Worm (Caenorhabditis elegans) whole organism, young adult: ENCODE measurements around the gene srg-20.

Experiments
- F39B2.1 ChIP-seq: fragments of 200-800 bp; sonication (Bioruptor generic); IDR thresholded peaks from 2 replicates; pipeline ENCODE4 v1.3.6; 2022; ENCODE audit warnings: missing genetic modification reagents, missing genetic modification characterization, missing compliant biosample characterization
- F49E8.2 ChIP-seq: sonication (generic microtip); optimal IDR thresholded peaks from 3 replicates; lab custom pipeline; 2017; ENCODE audit warnings: missing genetic modification characterization, mild to moderate bottlenecking, missing compliant biosample characterization, antibody characterized with exemption, moderate library complexity; ENCODE audit not compliant: insufficient read depth
- F55B11.4 ChIP-seq: sonication (generic microtip); optimal IDR thresholded peaks from 2 replicates; lab custom pipeline; 2016; ENCODE audit warnings: missing compliant biosample characterization, missing genetic modification characterization, borderline replicate concordance; ENCODE audit not compliant: insufficient read depth
- F57C9.4 ChIP-seq: sonication (generic microtip); optimal IDR thresholded peaks from 2 replicates; lab custom pipeline; 2017; ENCODE audit warnings: mild to moderate bottlenecking, missing genetic modification characterization, missing compliant biosample characterization
- Y56A3A.18 ChIP-seq: fragments of 200-800 bp; sonication (Bioruptor generic); IDR thresholded peaks from 2 replicates; pipeline ENCODE4 v1.3.6; 2022; ENCODE audit warnings: missing genetic modification reagents, missing genetic modification characterization, missing compliant biosample characterization
- Y95B8A.8 ChIP-seq: fragments of 200-800 bp; sonication (Bioruptor generic); IDR thresholded peaks from 2 replicates; pipeline ENCODE4 v1.3.6; 2022; ENCODE audit warnings: missing genetic modification reagents, missing genetic modification characterization, missing compliant biosample characterization
- ama-1 ChIP-seq, 3 experiments: fragments of 150-350 bp in 1 of 3; sonication (generic microtip) in 2 of 3; optimal IDR thresholded peaks; 2 replicates each; lab custom pipeline; 2014 to 2018; ENCODE audit warnings: missing biosample characterization in 2 of 3, missing genetic modification characterization in 2 of 3, missing genetic modification reagents in 2 of 3
- atf-7 ChIP-seq: sonication (generic microtip); optimal IDR thresholded peaks from 2 replicates; lab custom pipeline; 2017; ENCODE audit warnings: mild to moderate bottlenecking, missing genetic modification characterization, missing compliant biosample characterization
- attf-5 ChIP-seq: fragments of 200-800 bp; sonication (Bioruptor generic); optimal IDR thresholded peaks from 2 replicates; lab custom pipeline; 2018; ENCODE audit warnings: mild to moderate bottlenecking, missing genetic modification characterization, missing compliant biosample characterization
- attf-6 ChIP-seq: fragments of 200-800 bp; sonication (Bioruptor generic); IDR thresholded peaks from 2 replicates; pipeline ENCODE4 v1.3.6; 2022; ENCODE audit warnings: missing genetic modification reagents, missing genetic modification characterization, missing compliant biosample characterization
- ceh-40 ChIP-seq: fragments of 200-800 bp; sonication (Bioruptor generic); IDR thresholded peaks from 2 replicates; pipeline ENCODE4 v1.3.6; 2022; ENCODE audit warnings: missing genetic modification characterization, missing compliant biosample characterization
- ceh-58 ChIP-seq: fragments of 200-800 bp; sonication (Bioruptor generic); IDR thresholded peaks from 2 replicates; pipeline ENCODE4 v1.3.6; 2022; ENCODE audit warnings: missing genetic modification characterization, missing compliant biosample characterization
- ceh-79 ChIP-seq: sonication (generic microtip); optimal IDR thresholded peaks from 2 replicates; lab custom pipeline; 2017; ENCODE audit warnings: mild to moderate bottlenecking, missing genetic modification characterization, missing compliant biosample characterization
- ceh-91 ChIP-seq: fragments of 200-800 bp; sonication (Bioruptor generic); IDR thresholded peaks from 2 replicates; pipeline ENCODE4 v1.3.6; 2022; ENCODE audit warnings: missing genetic modification reagents, missing genetic modification characterization, missing compliant biosample characterization
- dox-1 ChIP-seq: fragments of 200-800 bp; sonication (Bioruptor generic); IDR thresholded peaks from 2 replicates; pipeline ENCODE4 v1.3.6; 2022; ENCODE audit warnings: missing genetic modification reagents, missing genetic modification characterization, missing compliant biosample characterization
- dpff-1 ChIP-seq: sonication (generic microtip); optimal IDR thresholded peaks from 2 replicates; lab custom pipeline; 2017; ENCODE audit warnings: mild to moderate bottlenecking, missing genetic modification characterization, missing compliant biosample characterization
- ets-4 ChIP-seq: fragments of 200-800 bp; sonication (Bioruptor generic); optimal IDR thresholded peaks from 2 replicates; lab custom pipeline; 2018; ENCODE audit warnings: mild to moderate bottlenecking, missing genetic modification characterization, missing compliant biosample characterization
- gei-17 ChIP-seq: fragments of 200-800 bp; sonication (Bioruptor generic); optimal IDR thresholded peaks from 2 replicates; lab custom pipeline; 2018; ENCODE audit warnings: mild to moderate bottlenecking, missing genetic modification characterization, missing compliant biosample characterization
- hmg-1.2 ChIP-seq: fragments of 200-800 bp; sonication (Bioruptor generic); IDR thresholded peaks from 2 replicates; pipeline ENCODE4 v1.3.6; 2022; ENCODE audit warnings: missing genetic modification reagents, missing genetic modification characterization, missing compliant biosample characterization
- hmg-20 ChIP-seq: fragments of 200-800 bp; sonication (Bioruptor generic); IDR thresholded peaks from 2 replicates; pipeline ENCODE4 v1.3.6; 2022; ENCODE audit warnings: missing genetic modification reagents, missing genetic modification characterization, missing compliant biosample characterization
- hsf-1 ChIP-seq: fragments of 200-800 bp; sonication (Bioruptor generic); IDR thresholded peaks from 2 replicates; pipeline ENCODE4 v1.3.6; 2022; ENCODE audit warnings: missing genetic modification reagents, missing genetic modification characterization, missing compliant biosample characterization
- let-607 ChIP-seq, 2 experiments: fragments of 200-800 bp in 1 of 2; sonication (Bioruptor generic) in 1 of 2; sonication (generic microtip) in 1 of 2; optimal IDR thresholded peaks; 2 replicates each; lab custom pipeline; 2016 to 2018; ENCODE audit warnings: mild to moderate bottlenecking in 2 of 2, missing compliant biosample characterization in 2 of 2, missing genetic modification characterization in 2 of 2, moderate library complexity in 2 of 2, missing genotype in 1 of 2
- lin-35 ChIP-seq, 3 experiments: fragments of 150-350 bp in 2 of 3; sonication (generic microtip) in 1 of 3; optimal IDR thresholded peaks; 2 replicates each; lab custom pipeline; 2014 to 2018; ENCODE audit warnings: missing biosample characterization in 3 of 3, missing genetic modification characterization in 3 of 3, missing genetic modification reagents in 3 of 3
- lir-1 ChIP-seq: fragments of 200-800 bp; sonication (Bioruptor generic); conservative IDR thresholded peaks from 2 replicates; pipeline ENCODE4 v1.3.6; 2022; ENCODE audit warnings: missing genetic modification reagents, missing genetic modification characterization, missing compliant biosample characterization
- madf-6 ChIP-seq: fragments of 200-800 bp; sonication (Bioruptor generic); IDR thresholded peaks from 2 replicates; pipeline ENCODE4 v1.3.6; 2022; ENCODE audit warnings: missing genetic modification reagents, missing genetic modification characterization, missing compliant biosample characterization
- mcd-1 ChIP-seq: fragments of 200-800 bp; sonication (Bioruptor generic); IDR thresholded peaks from 2 replicates; pipeline ENCODE4 v1.3.6; 2022; ENCODE audit warnings: missing genetic modification reagents, missing genetic modification characterization, missing compliant biosample characterization
- nhr-179 ChIP-seq: sonication (generic microtip); optimal IDR thresholded peaks from 2 replicates; lab custom pipeline; 2016; ENCODE audit warnings: mild to moderate bottlenecking, missing genetic modification characterization, missing compliant biosample characterization
- nhr-80 ChIP-seq: sonication (generic microtip); optimal IDR thresholded peaks from 2 replicates; lab custom pipeline; 2016; ENCODE audit warnings: missing genetic modification characterization, missing compliant biosample characterization
- pha-4 ChIP-seq: fragments of 150-350 bp; sonication (generic microtip); optimal IDR thresholded peaks from 2 replicates; lab custom pipeline; 2014; ENCODE audit warnings: missing biosample characterization, missing genetic modification reagents, missing genetic modification characterization
- rec-8 ChIP-seq, 2 experiments: sonication (generic microtip); optimal IDR thresholded peaks; 2 replicates each; lab custom pipeline; 2016; ENCODE audit warnings: mild to moderate bottlenecking in 2 of 2, missing genetic modification characterization in 2 of 2, missing genetic modification reagents in 2 of 2, missing genotype in 2 of 2, missing biosample characterization in 1 of 2, missing compliant biosample characterization in 1 of 2, moderate library complexity in 1 of 2
- snpc-3.4 ChIP-seq: sonication (generic microtip); optimal IDR thresholded peaks from 2 replicates; lab custom pipeline; 2017; ENCODE audit warnings: missing genetic modification characterization, mild to moderate bottlenecking, missing compliant biosample characterization, antibody characterized with exemption, moderate library complexity, missing genotype, missing genetic modification reagents
- tbp1 ChIP-seq: fragments of 200-800 bp; sonication (Bioruptor generic); optimal IDR thresholded peaks from 2 replicates; lab custom pipeline; 2018; ENCODE audit warnings: mild to moderate bottlenecking, missing genetic modification characterization, missing compliant biosample characterization
- tbx-9 ChIP-seq: sonication (generic microtip); optimal IDR thresholded peaks from 2 replicates; lab custom pipeline; 2016; ENCODE audit warnings: borderline replicate concordance, missing genetic modification characterization, inconsistent platforms, missing compliant biosample characterization
- tlf-1 ChIP-seq: fragments of 200-800 bp; sonication (Bioruptor generic); optimal IDR thresholded peaks from 2 replicates; lab custom pipeline; 2018; ENCODE audit warnings: mild to moderate bottlenecking, missing genetic modification characterization, missing compliant biosample characterization
- unc-62 ChIP-seq: fragments of 150-350 bp; optimal IDR thresholded peaks from 2 replicates; lab custom pipeline; 2014; ENCODE audit warnings: missing biosample characterization, missing genetic modification reagents, missing genetic modification characterization
- zfh-2 ChIP-seq: fragments of 200-800 bp; sonication (Bioruptor generic); conservative IDR thresholded peaks from 2 replicates; pipeline ENCODE4 v1.3.6; 2022; ENCODE audit warnings: missing genetic modification reagents, missing genetic modification characterization, missing compliant biosample characterization
- ztf-25 ChIP-seq: fragments of 200-800 bp; sonication (Bioruptor generic); IDR thresholded peaks from 2 replicates; pipeline ENCODE4 v1.3.6; 2022; ENCODE audit warnings: missing genetic modification reagents, missing genetic modification characterization, missing compliant biosample characterization

srg-20 gene

ce11 chrII:1662881-1663280 lies 26.4 kb downstream of the srg-20 start, which contains the start of gene ZC204.14:
Gene ZC204.14 (minus strand): TSS chrII:1662949.
- TF ChIP-seq F57C9.4 (tag; lab: Kevin White, UChicago): no peak
- peak; percentile 77 for TF ChIP-seq hmg-1.2 (GFP tag; lab: Robert Waterston, UW)
- TF ChIP-seq ceh-91 (GFP tag; lab: Robert Waterston, UW): no peak

- no peak for TF ChIP-seq Y56A3A.18 (GFP tag; lab: Robert Waterston, UW)
- TF ChIP-seq tbx-9: no peak
- peak; percentile 57 for TF ChIP-seq nhr-80
- TF ChIP-seq ztf-25 (GFP tag; lab: Robert Waterston, UW): no peak
- no peak for TF ChIP-seq lir-1 (GFP tag; lab: Robert Waterston, UW)
- peak in 1 of 2 experiments; percentile 3 for TF ChIP-seq let-607 (tag; optimal IDR thresholded peaks at IDR 0.05; lab: Kevin White, UChicago)
- no peak for TF ChIP-seq F49E8.2 (tag; lab: Kevin White, UChicago)
- TF ChIP-seq dox-1 (GFP tag; lab: Robert Waterston, UW): peak; percentile 22; the same call in 1 of the 2 replicates
- TF ChIP-seq attf-5 (GFP tag; lab: Kevin White, UChicago): peak; percentile 61
- TF ChIP-seq nhr-179 (tag; lab: Kevin White, UChicago): no peak
- no peak for TF ChIP-seq unc-62 (GFP tag; lab: Kevin White, UChicago)
- TF ChIP-seq zfh-2 (GFP tag; lab: Robert Waterston, UW): no peak
- peak; percentile 53; the same call in 1 of the 2 replicates for TF ChIP-seq hmg-1.2 (GFP tag; lab: Robert Waterston, UW)
- no peak for TF ChIP-seq attf-6
- peak; percentile 15 for TF ChIP-seq tbp1
- peak; percentile 90 for TF ChIP-seq atf-7 (tag; lab: Kevin White, UChicago)
- TF ChIP-seq rec-8 (tag; optimal IDR thresholded peaks at IDR 0.05; lab: Kevin White, UChicago): no peak
Observed at ce11 chrII:1663516-1663915, 27.0 kb downstream of the srg-20 start, which contains the start of gene duxl-1. Gene duxl-1 (plus strand): TSS chrII:1663699.

- TF ChIP-seq mcd-1 (GFP tag; lab: Robert Waterston, UW) (no peak), ceh-58 (GFP tag; lab: Robert Waterston, UW) (no peak), pha-4 (tag; lab: Kevin White, UChicago) (no peak), dpff-1 (tag; lab: Kevin White, UChicago) (no peak), F57C9.4 (tag; lab: Kevin White, UChicago) (no peak), madf-6 (GFP tag; lab: Robert Waterston, UW) (no peak), lin-35 (GFP tag; optimal IDR thresholded peaks at IDR 0.05; lab: Kevin White, UChicago) (no peak), ama-1 (optimal IDR thresholded peaks at IDR 0.05; lab: Kevin White, UChicago) (no peak), ama-1 (GFP tag; optimal IDR thresholded peaks at IDR 0.05; lab: Kevin White, UChicago) (no peak), Y95B8A.8 (GFP tag; lab: Robert Waterston, UW) (no peak), snpc-3.4 (tag; lab: Kevin White, UChicago) (no peak)
Observed at ce11 chrII:1666025-1666424, 29.5 kb downstream of the srg-20 start, which contains the start of gene srlf-29. Gene srlf-29 (plus strand): TSS chrII:1666325.

- no peak for TF ChIP-seq F39B2.1 (GFP tag; lab: Robert Waterston, UW)
- no peak for TF ChIP-seq hmg-20 (GFP tag; lab: Robert Waterston, UW)
- TF ChIP-seq gei-17: no peak
- TF ChIP-seq F55B11.4 (tag; lab: Kevin White, UChicago): no peak
- TF ChIP-seq attf-6: no peak
- no peak for TF ChIP-seq ceh-40 (GFP tag; lab: Robert Waterston, UW)
- TF ChIP-seq hsf-1: no peak
- no peak for TF ChIP-seq tlf-1
- TF ChIP-seq ets-4 (GFP tag; lab: Kevin White, UChicago): no peak
- no peak for TF ChIP-seq mcd-1 (GFP tag; lab: Robert Waterston, UW)
- TF ChIP-seq ceh-79 (tag; lab: Kevin White, UChicago): no peak
Observed at ce11 chrII:1668913-1669312, 32.4 kb downstream of the srg-20 start, which contains the start of gene srw-97. Gene srw-97 (minus strand): TSS chrII:1669013.
